Fruit fly (Drosophila melanogaster): ENCODE data around the gene Neto.

Gene Neto

dm6 chrX:13540920-13541605, 95.4 kb downstream of the Neto start (continued):
- peak; percentile 40 for TF ChIP-seq Ets21C (GFP tag; optimal IDR thresholded peaks at IDR 0.05)
- no peak for TF ChIP-seq CG1621 (tag; optimal IDR thresholded peaks at IDR 0.05)
- peak; percentile 48 for TF ChIP-seq CG11762 (GFP tag; optimal IDR thresholded peaks at IDR 0.05; ENCODE audit: insufficient read depth)
- TF ChIP-seq fd85E (GFP tag; optimal IDR thresholded peaks at IDR 0.05) = no peak
- TF ChIP-seq Eip78C (GFP tag) = peak; percentile 79
- peak; percentile 84 for TF ChIP-seq Hr39 (GFP tag; optimal IDR thresholded peaks at IDR 0.05)
- TF ChIP-seq pdm3 (GFP tag; optimal IDR thresholded peaks at IDR 0.05) = peak; percentile 35
- no peak for TF ChIP-seq CG16779 (tag; optimal IDR thresholded peaks at IDR 0.05)
- TF ChIP-seq lz (GFP tag; optimal IDR thresholded peaks at IDR 0.05) = peak; percentile 70

- TF ChIP-seq topi (GFP tag; optimal IDR thresholded peaks at IDR 0.05) (no peak), ss (GFP tag; optimal IDR thresholded peaks at IDR 0.05) (no peak), vri (GFP tag; optimal IDR thresholded peaks at IDR 0.05) (no peak), Hr38 (GFP tag; optimal IDR thresholded peaks at IDR 0.05) (no peak), fd59A (GFP tag; optimal IDR thresholded peaks at IDR 0.05) (no peak), CG31627 (GFP tag; optimal IDR thresholded peaks at IDR 0.05) (no peak), CG8632 (GFP tag; optimal IDR thresholded peaks at IDR 0.05) (no peak), spab (GFP tag; optimal IDR thresholded peaks at IDR 0.05) (no peak), dsx (GFP tag; optimal IDR thresholded peaks at IDR 0.05; ENCODE audit: poor library complexity, severe bottlenecking) (no peak), Eip78C (GFP tag) (no peak), Sox15 (GFP tag; optimal IDR thresholded peaks at IDR 0.05) (no peak)
Measured at dm6 chrX:13542084-13542483, 96.4 kb downstream of the Neto start.

- TF ChIP-seq topi (GFP tag; optimal IDR thresholded peaks at IDR 0.05) = no peak
- peak; percentile 29 for TF ChIP-seq esn (GFP tag; optimal IDR thresholded peaks at IDR 0.05)
- TF ChIP-seq eg (GFP tag; IDR thresholded peaks at IDR 0.05) = no peak
- peak; percentile 64 for TF ChIP-seq Eip78C (GFP tag)
- TF ChIP-seq Blimp-1 (GFP tag; optimal IDR thresholded peaks at IDR 0.05) = no peak
- TF ChIP-seq CG3032 (tag; optimal IDR thresholded peaks at IDR 0.05) = peak; percentile 30
- no peak for TF ChIP-seq Gug (GFP tag; IDR thresholded peaks at IDR 0.05)
- TF ChIP-seq CG10631 (GFP tag; optimal IDR thresholded peaks at IDR 0.05) = no peak
- TF ChIP-seq CG8632 (GFP tag; optimal IDR thresholded peaks at IDR 0.05) = peak; percentile 18
- peak; percentile 3 for TF ChIP-seq CG3919 (GFP tag; optimal IDR thresholded peaks at IDR 0.05)
- TF ChIP-seq vri (GFP tag; optimal IDR thresholded peaks at IDR 0.05) = peak; percentile 7
- no peak for TF ChIP-seq Ets96B (tag; optimal IDR thresholded peaks at IDR 0.05)
- TF ChIP-seq Smox (GFP tag; optimal IDR thresholded peaks at IDR 0.05) = no peak
- TF ChIP-seq Hr38 (GFP tag; optimal IDR thresholded peaks at IDR 0.05) = no peak
- no peak for TF ChIP-seq CG34406 (GFP tag; optimal IDR thresholded peaks at IDR 0.05)
- TF ChIP-seq pdm3 (GFP tag; optimal IDR thresholded peaks at IDR 0.05) = no peak
- peak; percentile 0 to 11 for TF ChIP-seq ss (GFP tag; optimal IDR thresholded peaks at IDR 0.05)
- TF ChIP-seq CG4318 (GFP tag; optimal IDR thresholded peaks at IDR 0.05) = no peak
- peak; percentile 11 for TF ChIP-seq OdsH (GFP tag; optimal IDR thresholded peaks at IDR 0.05)
- no peak for TF ChIP-seq CG8319 (GFP tag; optimal IDR thresholded peaks at IDR 0.05)
- TF ChIP-seq CG6854 (GFP tag; optimal IDR thresholded peaks at IDR 0.05) = no peak
- TF ChIP-seq CG10669 (GFP tag; optimal IDR thresholded peaks at IDR 0.05) = no peak
- no peak for TF ChIP-seq CG6163 (GFP tag; IDR thresholded peaks at IDR 0.05)
- no peak for TF ChIP-seq Hr39 (GFP tag; optimal IDR thresholded peaks at IDR 0.05)
- no peak for TF ChIP-seq CG16779 (tag; optimal IDR thresholded peaks at IDR 0.05)
- no peak for TF ChIP-seq CG1621 (tag; optimal IDR thresholded peaks at IDR 0.05)
- peak; percentile 4 for TF ChIP-seq Met (GFP tag; optimal IDR thresholded peaks at IDR 0.05)
- TF ChIP-seq svp (GFP tag) = no peak
Measured at dm6 chrX:13543343-13543742, 97.6 kb downstream of the Neto start, which contains the start of gene Cpr12A. Cpr12A (plus strand) TSS chrX:13543643.
